Fruit fly (Drosophila melanogaster) whole organism, embryonic: ENCODE results near the gene Adck5.
A peak's percentile ranks its signal among the peaks of the same experiment; 100 is the strongest.

Experiments used
- Awh ChIP-seq: fragments of 200-800 bp; sonication (Bioruptor generic); IDR thresholded peaks from 2 replicates; pipeline ENCODE4, ENCODE4 v1.3.6; 2022; ENCODE audit warnings: missing biosample characterization, missing genetic modification characterization
- Blimp-1 ChIP-seq: fragments of 200-800 bp; sonication (Bioruptor generic); optimal IDR thresholded peaks from 3 replicates; lab custom pipeline; 2018; ENCODE audit warnings: missing biosample characterization, missing genetic modification characterization, mild to moderate bottlenecking, moderate library complexity, missing genetic modification reagents
- CG10979 ChIP-seq: fragments of 200-800 bp; sonication (Bioruptor generic); optimal IDR thresholded peaks from 2 replicates; lab custom pipeline; 2018; ENCODE audit warnings: missing biosample characterization, mild to moderate bottlenecking, missing genetic modification characterization, moderate library complexity
- CG11504 ChIP-seq: fragments of 200-800 bp; sonication (Bioruptor generic); optimal IDR thresholded peaks from 3 replicates; lab custom pipeline; 2019; ENCODE audit warnings: missing biosample characterization, mild to moderate bottlenecking, missing genetic modification characterization, moderate library complexity
- CG12391 ChIP-seq: fragments of 200-800 bp; sonication (Bioruptor generic); optimal IDR thresholded peaks from 3 replicates; lab custom pipeline; 2018; ENCODE audit warnings: missing biosample characterization, mild to moderate bottlenecking, missing genetic modification characterization, moderate library complexity
- CG13424 ChIP-seq: fragments of 200-800 bp; sonication (Bioruptor generic); optimal IDR thresholded peaks from 2 replicates; lab custom pipeline; 2019; ENCODE audit warnings: missing biosample characterization, mild to moderate bottlenecking, missing genetic modification characterization, moderate library complexity
- CG14667 ChIP-seq: fragments of 200-800 bp; sonication (Bioruptor generic); IDR thresholded peaks from 2 replicates; pipeline ENCODE4 v1.3.6; 2022; ENCODE audit warnings: missing biosample characterization, missing genetic modification characterization
- CG15696 ChIP-seq: fragments of 200-800 bp; sonication (Bioruptor generic); optimal IDR thresholded peaks from 2 replicates; lab custom pipeline; 2019; ENCODE audit warnings: missing biosample characterization, mild to moderate bottlenecking, missing genetic modification characterization, moderate library complexity
- CG17361 ChIP-seq: fragments of 200-800 bp; sonication (Bioruptor generic); IDR thresholded peaks from 3 replicates; pipeline ENCODE4 v1.3.6; 2022; ENCODE audit warnings: missing biosample characterization, missing genetic modification characterization
- CG17385 ChIP-seq: fragments of 200-800 bp; sonication (Bioruptor generic); optimal IDR thresholded peaks from 3 replicates; lab custom pipeline; 2018; ENCODE audit warnings: missing biosample characterization, mild to moderate bottlenecking, missing genetic modification characterization
- CG18599 ChIP-seq: fragments of 200-800 bp; sonication (Bioruptor generic); optimal IDR thresholded peaks from 3 replicates; lab custom pipeline; 2017; ENCODE audit warnings: missing biosample characterization, missing genetic modification characterization, mild to moderate bottlenecking, moderate library complexity, missing genetic modification reagents
- CG2678 ChIP-seq: fragments of 200-800 bp; sonication (Bioruptor generic); optimal IDR thresholded peaks from 3 replicates; lab custom pipeline; 2019; ENCODE audit warnings: missing biosample characterization, mild to moderate bottlenecking, missing genetic modification characterization, moderate library complexity
- CG31441 ChIP-seq: fragments of 200-800 bp; sonication (Bioruptor generic); IDR thresholded peaks from 2 replicates; pipeline ENCODE4 v1.3.6; 2022; ENCODE audit warnings: missing biosample characterization, missing genetic modification characterization
- CG4424 ChIP-seq: fragments of 200-800 bp; sonication (Bioruptor generic); optimal IDR thresholded peaks from 3 replicates; lab custom pipeline; 2016; ENCODE audit warnings: missing biosample characterization, missing genetic modification characterization
- CG6654 ChIP-seq: fragments of 200-800 bp; sonication (Bioruptor generic); optimal IDR thresholded peaks from 2 replicates; lab custom pipeline; 2017; ENCODE audit warnings: missing biosample characterization, mild to moderate bottlenecking, missing genetic modification characterization
- CG7556 ChIP-seq: fragments of 200-800 bp; sonication (Bioruptor generic); optimal IDR thresholded peaks from 2 replicates; lab custom pipeline; 2017; ENCODE audit warnings: missing biosample characterization, mild to moderate bottlenecking, missing genetic modification characterization
- CG7839 ChIP-seq: fragments of 200-800 bp; sonication (Bioruptor generic); optimal IDR thresholded peaks from 3 replicates; lab custom pipeline; 2018; ENCODE audit warnings: missing biosample characterization, mild to moderate bottlenecking, missing genetic modification characterization, moderate library complexity
- CoRest ChIP-seq: fragments of 200-800 bp; sonication (Bioruptor generic); optimal IDR thresholded peaks from 3 replicates; lab custom pipeline; 2018; ENCODE audit warnings: missing biosample characterization, mild to moderate bottlenecking, missing genetic modification characterization, moderate library complexity
- D19B ChIP-seq: fragments of 200-800 bp; sonication (Bioruptor generic); optimal IDR thresholded peaks from 2 replicates; lab custom pipeline; 2017; ENCODE audit warnings: missing biosample characterization, mild to moderate bottlenecking, missing genetic modification characterization
- Dll ChIP-seq: fragments of 200-800 bp; sonication (Bioruptor generic); IDR thresholded peaks from 4 replicates; pipeline ENCODE4 v1.3.6; 2022; ENCODE audit warnings: missing biosample characterization, missing genetic modification characterization; ENCODE audit not compliant: partially characterized antibody
- ERR ChIP-seq: fragments of 200-800 bp; sonication (Bioruptor generic); optimal IDR thresholded peaks from 2 replicates; lab custom pipeline; 2016; ENCODE audit warnings: missing biosample characterization, missing genetic modification characterization
- HLH3B ChIP-seq: fragments of 200-800 bp; sonication (Bioruptor generic); IDR thresholded peaks from 2 replicates; pipeline ENCODE4 v1.3.6; 2022; ENCODE audit warnings: missing biosample characterization, missing genetic modification characterization
- Hr51 ChIP-seq, 2 experiments: fragments of 200-800 bp; sonication (Bioruptor generic); optimal IDR thresholded peaks; 2 replicates in 1 of 2; 3 replicates in 1 of 2; lab custom pipeline; 2016 to 2018; ENCODE audit warnings: missing biosample characterization in 2 of 2, missing genetic modification characterization in 2 of 2, mild to moderate bottlenecking in 1 of 2, moderate library complexity in 1 of 2
- Kr ChIP-seq: fragments of 200-800 bp; sonication (Bioruptor generic); optimal IDR thresholded peaks from 2 replicates; lab custom pipeline; 2017; ENCODE audit warnings: missing biosample characterization, mild to moderate bottlenecking, missing genetic modification characterization
- Med ChIP-seq: fragments of 200-800 bp; sonication (Bioruptor generic); peaks from one replicate; lab custom pipeline; 2016; ENCODE audit warnings: missing biosample characterization, missing genetic modification characterization, mild to moderate bottlenecking, inconsistent platforms, moderate library complexity
- NfI ChIP-seq: fragments of 200-800 bp; sonication (Bioruptor generic); optimal IDR thresholded peaks from 3 replicates; lab custom pipeline; 2018; ENCODE audit warnings: missing biosample characterization, mild to moderate bottlenecking, missing genetic modification characterization, moderate library complexity
- Oli ChIP-seq: fragments of 200-800 bp; sonication (Bioruptor generic); optimal IDR thresholded peaks from 2 replicates; lab custom pipeline; 2018; ENCODE audit warnings: missing biosample characterization, mild to moderate bottlenecking, missing genetic modification characterization, moderate library complexity
- PHDP ChIP-seq: fragments of 200-800 bp; sonication (Bioruptor generic); optimal IDR thresholded peaks from 3 replicates; lab custom pipeline; 2018; ENCODE audit warnings: missing biosample characterization, mild to moderate bottlenecking, missing genetic modification characterization, moderate library complexity
- Pdp1 ChIP-seq, 2 experiments: fragments of 200-800 bp; sonication (Bioruptor generic); optimal IDR thresholded peaks; 3 replicates each; lab custom pipeline; 2016; ENCODE audit warnings: missing biosample characterization in 2 of 2, missing genetic modification characterization in 2 of 2, mild to moderate bottlenecking in 1 of 2, moderate library complexity in 1 of 2
- Rfx ChIP-seq: fragments of 200-800 bp; sonication (Bioruptor generic); IDR thresholded peaks from 2 replicates; pipeline ENCODE4 v1.3.6; 2022; ENCODE audit warnings: missing biosample characterization, missing genetic modification characterization
- Sox100B ChIP-seq: fragments of 200-800 bp; sonication (Bioruptor generic); optimal IDR thresholded peaks from 3 replicates; lab custom pipeline; 2018; ENCODE audit warnings: missing biosample characterization, mild to moderate bottlenecking, missing genetic modification characterization
- Sox102F ChIP-seq: fragments of 200-800 bp; sonication (Bioruptor generic); optimal IDR thresholded peaks from 2 replicates; lab custom pipeline; 2018; ENCODE audit warnings: missing biosample characterization, mild to moderate bottlenecking, missing genetic modification characterization, moderate library complexity
- TFAM ChIP-seq: fragments of 200-800 bp; sonication (Bioruptor generic); optimal IDR thresholded peaks from 2 replicates; lab custom pipeline; 2017; ENCODE audit warnings: missing biosample characterization, missing genetic modification characterization, inconsistent platforms
- Xrp1 ChIP-seq: fragments of 200-800 bp; sonication (Bioruptor generic); IDR thresholded peaks from 2 replicates; pipeline ENCODE4 v1.3.6; 2022; ENCODE audit warnings: missing biosample characterization, missing genetic modification characterization
- bsh ChIP-seq, 2 experiments: fragments of 200-800 bp; sonication (Bioruptor generic); optimal IDR thresholded peaks; 2 replicates each; lab custom pipeline; 2017 to 2018; ENCODE audit warnings: mild to moderate bottlenecking in 2 of 2, missing biosample characterization in 2 of 2, missing genetic modification characterization in 2 of 2, moderate library complexity in 1 of 2
- chn ChIP-seq: fragments of 200-800 bp; sonication (Bioruptor generic); optimal IDR thresholded peaks from 2 replicates; lab custom pipeline; 2016; ENCODE audit warnings: missing biosample characterization, missing genetic modification characterization
- dati ChIP-seq: fragments of 200-800 bp; sonication (Bioruptor generic); IDR thresholded peaks from 2 replicates; pipeline ENCODE4 v1.3.6; 2022; ENCODE audit warnings: missing biosample characterization, missing genetic modification characterization
- dmrt99B ChIP-seq: fragments of 200-800 bp; sonication (Bioruptor generic); optimal IDR thresholded peaks from 2 replicates; lab custom pipeline; 2018; ENCODE audit warnings: missing biosample characterization, mild to moderate bottlenecking, missing genetic modification characterization, moderate library complexity
- fd96Cb ChIP-seq: fragments of 200-800 bp; sonication (Bioruptor generic); optimal IDR thresholded peaks from 2 replicates; lab custom pipeline; 2018; ENCODE audit warnings: missing biosample characterization, mild to moderate bottlenecking, missing genetic modification characterization, moderate library complexity
- gem ChIP-seq: fragments of 200-800 bp; sonication (Bioruptor generic); optimal IDR thresholded peaks from 2 replicates; lab custom pipeline; 2019; ENCODE audit warnings: missing biosample characterization, mild to moderate bottlenecking, missing genetic modification characterization, moderate library complexity
- lilli ChIP-seq: fragments of 200-800 bp; sonication (Bioruptor generic); optimal IDR thresholded peaks from 3 replicates; lab custom pipeline; 2016; ENCODE audit warnings: missing biosample characterization, missing genetic modification characterization
- lmd ChIP-seq: fragments of 200-800 bp; sonication (Bioruptor generic); IDR thresholded peaks from 2 replicates; pipeline ENCODE4 v1.3.6; 2022; ENCODE audit warnings: missing biosample characterization, missing genetic modification characterization
- nmo ChIP-seq: fragments of 200-800 bp; sonication (Bioruptor generic); optimal IDR thresholded peaks from 2 replicates; lab custom pipeline; 2018; ENCODE audit warnings: missing biosample characterization, mild to moderate bottlenecking, missing genetic modification characterization, moderate library complexity
- p53 ChIP-seq: fragments of 200-800 bp; sonication (Bioruptor generic); optimal IDR thresholded peaks from 2 replicates; lab custom pipeline; 2016; ENCODE audit warnings: missing biosample characterization, missing genetic modification characterization
- phol ChIP-seq: fragments of 200-800 bp; sonication (Bioruptor generic); optimal IDR thresholded peaks from 3 replicates; lab custom pipeline; 2018; ENCODE audit warnings: missing biosample characterization, mild to moderate bottlenecking, missing genetic modification characterization, moderate library complexity
- row ChIP-seq: fragments of 200-800 bp; sonication (Bioruptor generic); IDR thresholded peaks from 3 replicates; pipeline ENCODE4 v1.3.6; 2022; ENCODE audit warnings: missing biosample characterization, missing genetic modification characterization
- sens ChIP-seq: fragments of 200-800 bp; sonication (Bioruptor generic); peaks from one replicate; lab custom pipeline; 2016; ENCODE audit warnings: missing biosample characterization, missing genetic modification characterization
- shn ChIP-seq: fragments of 200-800 bp; sonication (Bioruptor generic); optimal IDR thresholded peaks from 3 replicates; lab custom pipeline; 2016; ENCODE audit warnings: missing biosample characterization, missing genetic modification characterization
- unpg ChIP-seq: fragments of 200-800 bp; sonication (Bioruptor generic); optimal IDR thresholded peaks from 3 replicates; lab custom pipeline; 2018; ENCODE audit warnings: missing biosample characterization, mild to moderate bottlenecking, missing genetic modification characterization, moderate library complexity

Adck5 gene

dm6 chr3L:11124439-11124838, 45.2 kb upstream of the Adck5 start:
- TF ChIP-seq fd96Cb (tag; lab: Kevin White, UChicago): peak; percentile 7
- TF ChIP-seq CG14667 (GFP tag; lab: Robert Waterston, UW): no peak
- TF ChIP-seq Awh (GFP tag; lab: Robert Waterston, UW): no peak
- peak; percentile 19; the same call in 1 of the 3 replicates for TF ChIP-seq row (GFP tag; lab: Robert Waterston, UW)
- no peak for TF ChIP-seq CG15696 (tag; lab: Kevin White, UChicago)
- peak; percentile 44 for TF ChIP-seq Oli (tag; lab: Kevin White, UChicago)
- peak; percentile 37 for TF ChIP-seq lilli (GFP tag; lab: Kevin White, UChicago)
- TF ChIP-seq Xrp1 (GFP tag; lab: Robert Waterston, UW): peak; percentile 8; the same call in 1 of the 2 replicates
- TF ChIP-seq p53 (GFP tag; lab: Kevin White, UChicago): no peak
- TF ChIP-seq Sox102F: peak; percentile 6
- peak; percentile 42 for TF ChIP-seq CG2678 (tag; lab: Kevin White, UChicago)
- TF ChIP-seq CoRest (tag; lab: Kevin White, UChicago): peak; percentile 13
- TF ChIP-seq phol (tag; lab: Kevin White, UChicago): peak; percentile 13
- peak; percentile 52 for TF ChIP-seq gem (tag; lab: Kevin White, UChicago)
- TF ChIP-seq dati: no peak
- no peak for TF ChIP-seq Kr (GFP tag; lab: Kevin White, UChicago)
- peak; percentile 15 for TF ChIP-seq CG17385 (GFP tag; lab: Kevin White, UChicago)
- TF ChIP-seq CG6654 (GFP tag; lab: Kevin White, UChicago): no peak
- TF ChIP-seq HLH3B (GFP tag; lab: Robert Waterston, UW): 0 out of 2 replicates have a peak, but pooled peaks have one; percentile 21
- no peak for TF ChIP-seq TFAM
- TF ChIP-seq CG11504: peak; percentile 46
- TF ChIP-seq chn: peak; percentile 16
- peak; percentile 79 for TF ChIP-seq Med (GFP tag; lab: Kevin White, UChicago)
- peak in 1 of 2 experiments; percentile 2 for TF ChIP-seq Pdp1 (GFP tag; optimal IDR thresholded peaks at IDR 0.05; lab: Kevin White, UChicago)
- TF ChIP-seq lmd (GFP tag; lab: Robert Waterston, UW): 0 out of 2 replicates have a peak, but pooled peaks have one; percentile 13
- TF ChIP-seq NfI: peak; percentile 23
- peak; percentile 10 for TF ChIP-seq Sox100B (GFP tag; lab: Kevin White, UChicago)
- TF ChIP-seq Dll: no peak
- peak; percentile 83 for TF ChIP-seq sens (GFP tag; lab: Kevin White, UChicago)
- no peak for TF ChIP-seq D19B (GFP tag; lab: Kevin White, UChicago)
- peak in 1 of 2 experiments; percentile 20 for TF ChIP-seq Hr51 (GFP tag; optimal IDR thresholded peaks at IDR 0.05; lab: Kevin White, UChicago)
- peak; percentile 29 for TF ChIP-seq dmrt99B (tag; lab: Kevin White, UChicago)
- TF ChIP-seq CG7556 (GFP tag; lab: Kevin White, UChicago): peak; percentile 6
- TF ChIP-seq Rfx (GFP tag; lab: Robert Waterston, UW): 0 out of 2 replicates have a peak, but pooled peaks have one; percentile 20
- peak; percentile 32; the same call in 1 of the 2 replicates for TF ChIP-seq CG31441
- no peak for TF ChIP-seq ERR (GFP tag; lab: Kevin White, UChicago)
- TF ChIP-seq CG7839 (tag; lab: Kevin White, UChicago): peak; percentile 17
- peak; percentile 23 for TF ChIP-seq PHDP
- TF ChIP-seq CG10979 (tag; lab: Kevin White, UChicago): peak; percentile 27
- peak; percentile 30 for TF ChIP-seq unpg (GFP tag; lab: Kevin White, UChicago)
- peak; percentile 14 for TF ChIP-seq nmo (GFP tag; lab: Kevin White, UChicago)
- TF ChIP-seq CG13424: peak; percentile 23
- TF ChIP-seq bsh (GFP tag; optimal IDR thresholded peaks at IDR 0.05; lab: Kevin White, UChicago): peak in 1 of 2 experiments; percentile 10
- TF ChIP-seq Blimp-1: peak; percentile 16
- peak; percentile 20 for TF ChIP-seq CG4424
- peak; percentile 1 for TF ChIP-seq CG18599
- peak; percentile 17 for TF ChIP-seq CG12391 (tag; lab: Kevin White, UChicago)
- TF ChIP-seq shn (GFP tag; lab: Kevin White, UChicago): no peak
- TF ChIP-seq CG17361 (GFP tag; lab: Robert Waterston, UW): peak; percentile 34; the same call in 1 of the 3 replicates
